Worm (Caenorhabditis elegans) whole organism, mixed stage, embryonic: ENCODE data around the gene nxf-1.

Experiments
- M03D4.4 ChIP-seq: sonication (generic microtip); optimal IDR thresholded peaks from 2 replicates; lab custom pipeline; 2017; ENCODE audit warnings: mild to moderate bottlenecking, missing genetic modification characterization, missing compliant biosample characterization
- bed-3 ChIP-seq: fragments of 200-800 bp; sonication (Bioruptor generic); optimal IDR thresholded peaks from 3 replicates; lab custom pipeline; 2018; ENCODE audit warnings: mild to moderate bottlenecking, missing genetic modification characterization, moderate library complexity, missing compliant biosample characterization
- blmp-1 ChIP-seq: fragments of 150-350 bp; optimal IDR thresholded peaks from 2 replicates; lab custom pipeline; 2014; ENCODE audit warnings: missing biosample characterization, missing genetic modification characterization
- ceh-39 ChIP-seq: fragments of 150-350 bp; optimal IDR thresholded peaks from 2 replicates; lab custom pipeline; 2014; ENCODE audit warnings: missing biosample characterization, missing genetic modification characterization
- ceh-43 ChIP-seq: fragments of 200-800 bp; sonication (Bioruptor generic); optimal IDR thresholded peaks from 2 replicates; lab custom pipeline; 2018; ENCODE audit warnings: mild to moderate bottlenecking, missing genetic modification characterization, moderate library complexity, missing compliant biosample characterization
- ceh-83 ChIP-seq: fragments of 200-800 bp; sonication (Bioruptor generic); optimal IDR thresholded peaks from 2 replicates; lab custom pipeline; 2018; ENCODE audit warnings: mild to moderate bottlenecking, missing genetic modification characterization, missing compliant biosample characterization
- ces-1 ChIP-seq: fragments of 150-350 bp; optimal IDR thresholded peaks from 2 replicates; lab custom pipeline; 2014; ENCODE audit warnings: missing biosample characterization, missing genetic modification reagents, missing genetic modification characterization
- cnd-1 ChIP-seq: fragments of 200-800 bp; sonication (Bioruptor generic); optimal IDR thresholded peaks from 2 replicates; lab custom pipeline; 2018; ENCODE audit warnings: mild to moderate bottlenecking, missing genetic modification characterization, missing compliant biosample characterization
- drap-1 ChIP-seq: fragments of 200-800 bp; sonication (Bioruptor generic); optimal IDR thresholded peaks from 3 replicates; lab custom pipeline; 2018; ENCODE audit warnings: mild to moderate bottlenecking, missing genetic modification characterization, missing compliant biosample characterization
- elt-1 ChIP-seq: sonication (generic microtip); optimal IDR thresholded peaks from 2 replicates; lab custom pipeline; 2017; ENCODE audit warnings: missing genetic modification characterization, mild to moderate bottlenecking, missing compliant biosample characterization, antibody characterized with exemption, moderate library complexity, borderline replicate concordance; ENCODE audit not compliant: insufficient read depth
- elt-3 ChIP-seq: fragments of 150-350 bp; optimal IDR thresholded peaks from 2 replicates; lab custom pipeline; 2014; ENCODE audit warnings: missing biosample characterization, missing genetic modification characterization
- flh-1 ChIP-seq: fragments of 200-800 bp; sonication (Bioruptor generic); optimal IDR thresholded peaks from 2 replicates; lab custom pipeline; 2018; ENCODE audit warnings: mild to moderate bottlenecking, missing genetic modification characterization, moderate library complexity, missing compliant biosample characterization
- ham-2 ChIP-seq: fragments of 200-800 bp; sonication (Bioruptor generic); optimal IDR thresholded peaks from 2 replicates; lab custom pipeline; 2018; ENCODE audit warnings: mild to moderate bottlenecking, missing genetic modification characterization, missing compliant biosample characterization
- hlh-1 ChIP-seq: fragments of 150-350 bp; optimal IDR thresholded peaks from 2 replicates; lab custom pipeline; 2014; ENCODE audit warnings: missing biosample characterization, missing genetic modification reagents, missing genetic modification characterization
- lin-32 ChIP-seq: fragments of 200-800 bp; sonication (Bioruptor generic); optimal IDR thresholded peaks from 2 replicates; lab custom pipeline; 2018; ENCODE audit warnings: mild to moderate bottlenecking, missing genetic modification characterization, missing compliant biosample characterization
- lsy-2 ChIP-seq: fragments of 150-350 bp; optimal IDR thresholded peaks from 2 replicates; lab custom pipeline; 2014; ENCODE audit warnings: missing biosample characterization, missing genetic modification characterization
- mab-5 ChIP-seq: fragments of 150-350 bp; optimal IDR thresholded peaks from 2 replicates; lab custom pipeline; 2014; ENCODE audit warnings: missing biosample characterization, missing genetic modification characterization
- mep-1 ChIP-seq: fragments of 150-350 bp; optimal IDR thresholded peaks from 2 replicates; lab custom pipeline; 2017; ENCODE audit warnings: missing biosample characterization, missing genetic modification reagents, missing genetic modification characterization, inconsistent platforms
- mls-2 ChIP-seq: sonication (generic microtip); optimal IDR thresholded peaks from 2 replicates; lab custom pipeline; 2016; ENCODE audit warnings: mild to moderate bottlenecking, missing genetic modification characterization, moderate library complexity, missing compliant biosample characterization
- nhr-2 ChIP-seq: fragments of 150-350 bp; optimal IDR thresholded peaks from 2 replicates; lab custom pipeline; 2014; ENCODE audit warnings: missing biosample characterization, missing genetic modification characterization
- nhr-237 ChIP-seq: fragments of 150-350 bp; optimal IDR thresholded peaks from 2 replicates; lab custom pipeline; 2014; ENCODE audit warnings: missing biosample characterization, missing genetic modification characterization
- nhr-28 ChIP-seq: fragments of 150-350 bp; optimal IDR thresholded peaks from 2 replicates; lab custom pipeline; 2014; ENCODE audit warnings: missing biosample characterization, missing genetic modification characterization
- nhr-76 ChIP-seq: sonication (generic microtip); optimal IDR thresholded peaks from 2 replicates; lab custom pipeline; 2017; ENCODE audit warnings: missing biosample characterization, missing genetic modification characterization
- pha-4 ChIP-seq: fragments of 150-350 bp; optimal IDR thresholded peaks from 2 replicates; lab custom pipeline; 2018; ENCODE audit warnings: missing biosample characterization, missing genetic modification reagents, missing genetic modification characterization
- snpc-4 ChIP-seq: fragments of 150-350 bp; optimal IDR thresholded peaks from 2 replicates; lab custom pipeline; 2014; ENCODE audit warnings: missing biosample characterization, missing genetic modification characterization
- sptf-1 ChIP-seq: sonication (generic microtip); optimal IDR thresholded peaks from 2 replicates; lab custom pipeline; 2017; ENCODE audit warnings: mild to moderate bottlenecking, missing genetic modification characterization, moderate library complexity, missing compliant biosample characterization
- tbx-8 ChIP-seq: fragments of 200-800 bp; sonication (Bioruptor generic); optimal IDR thresholded peaks from 2 replicates; lab custom pipeline; 2018; ENCODE audit warnings: mild to moderate bottlenecking, missing genetic modification characterization, moderate library complexity, missing compliant biosample characterization
- unc-120 ChIP-seq: sonication (generic microtip); optimal IDR thresholded peaks from 2 replicates; lab custom pipeline; 2017; ENCODE audit warnings: missing genetic modification characterization, missing compliant biosample characterization; ENCODE audit not compliant: poor library complexity, severe bottlenecking
- unc-39 ChIP-seq: fragments of 150-350 bp; optimal IDR thresholded peaks from 2 replicates; lab custom pipeline; 2014; ENCODE audit warnings: missing biosample characterization, missing genetic modification characterization
- zip-8 ChIP-seq: fragments of 150-350 bp; optimal IDR thresholded peaks from 2 replicates; lab custom pipeline; 2014; ENCODE audit warnings: missing biosample characterization, missing genetic modification characterization
- ztf-11 ChIP-seq: fragments of 150-350 bp; optimal IDR thresholded peaks from 2 replicates; lab custom pipeline; 2014; ENCODE audit warnings: missing biosample characterization, missing genetic modification characterization

nxf-1 gene

DNA sequence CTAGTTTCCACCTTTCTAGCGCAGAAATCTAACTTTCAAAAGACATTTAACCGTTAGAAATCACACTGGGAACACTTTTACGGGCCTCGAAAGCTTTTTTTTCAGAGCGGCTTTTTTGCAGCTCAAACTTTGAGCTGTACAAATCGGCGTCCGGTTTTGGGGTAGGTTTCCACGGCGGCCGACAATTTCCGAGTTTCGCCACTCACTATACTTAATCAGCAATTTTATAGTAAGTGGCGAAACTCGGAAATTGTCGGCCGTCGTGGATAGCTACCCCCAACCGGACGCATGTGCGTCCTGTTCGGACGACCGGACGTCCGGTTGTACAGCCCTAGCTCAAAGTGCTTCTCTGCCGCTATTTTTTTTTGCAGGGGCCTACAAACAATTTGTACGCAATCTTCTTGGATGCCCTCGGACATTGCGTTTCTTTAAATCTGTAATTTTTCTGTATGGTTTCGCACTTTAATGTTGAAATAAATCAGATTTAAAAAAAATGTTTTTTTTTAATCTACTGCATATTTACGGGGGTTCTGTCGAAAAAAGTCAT, 18.6 kb downstream of the nxf-1 start:
- TF ChIP-seq elt-3 (tag; lab: Kevin White, UChicago), result no peak
- no peak for TF ChIP-seq unc-39 (tag; lab: Kevin White, UChicago)
- no peak for TF ChIP-seq lsy-2 (tag; lab: Kevin White, UChicago)

DNA sequence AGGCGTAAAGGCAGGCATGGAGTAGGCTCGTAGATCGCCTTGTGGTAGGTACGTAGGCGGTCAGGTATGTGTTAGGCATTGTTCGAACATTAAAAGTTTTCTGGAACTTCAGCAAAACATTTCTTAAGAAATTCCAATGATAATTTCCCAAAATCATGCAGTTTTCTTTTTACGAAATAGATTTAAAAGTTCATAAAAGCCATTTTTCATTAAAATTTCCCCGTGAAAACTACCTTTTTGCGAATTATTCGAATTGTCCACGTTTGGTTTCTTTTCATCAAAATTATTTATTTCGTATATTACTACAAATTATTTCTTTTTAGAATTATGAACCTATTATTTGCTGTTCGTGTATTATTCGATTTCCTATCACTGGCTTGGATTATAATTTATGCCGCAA, 20.1 kb downstream of the nxf-1 start, which contains the start of gene C15H11.13:
C15H11.13 (plus strand) TSS at position 301 of the 400 bp plus-strand sequence.
- TF ChIP-seq elt-1 (tag; lab: Kevin White, UChicago) (no peak), unc-120 (no peak), tbx-8 (GFP tag; lab: Kevin White, UChicago) (no peak), bed-3 (no peak), zip-8 (tag; lab: Kevin White, UChicago) (no peak)

DNA sequence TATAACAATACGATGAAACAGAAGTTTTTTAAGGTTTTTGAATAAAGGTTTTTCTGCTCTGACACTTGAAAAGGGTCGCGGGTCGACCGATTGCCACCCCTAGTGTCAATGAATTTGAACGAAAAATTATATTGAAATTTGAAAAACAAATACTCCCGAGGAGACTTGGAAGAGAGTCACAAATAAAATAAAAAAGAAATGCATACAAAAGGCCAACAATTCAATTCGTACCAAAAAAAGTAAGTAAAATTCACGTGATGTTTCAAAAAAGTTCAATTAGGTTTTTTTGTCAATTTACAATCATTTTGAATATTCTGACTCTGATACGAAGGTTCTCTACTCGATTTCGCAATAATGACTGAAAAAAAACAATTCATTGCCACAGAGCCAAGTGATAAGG, 21.3 kb downstream of the nxf-1 start, which contains the start of gene C15H11.1:
C15H11.1 (plus strand) TSS at position 301 of the 400 bp plus-strand sequence.
- no peak for TF ChIP-seq unc-120
- TF ChIP-seq, all 35 proteins: peak for 0

DNA sequence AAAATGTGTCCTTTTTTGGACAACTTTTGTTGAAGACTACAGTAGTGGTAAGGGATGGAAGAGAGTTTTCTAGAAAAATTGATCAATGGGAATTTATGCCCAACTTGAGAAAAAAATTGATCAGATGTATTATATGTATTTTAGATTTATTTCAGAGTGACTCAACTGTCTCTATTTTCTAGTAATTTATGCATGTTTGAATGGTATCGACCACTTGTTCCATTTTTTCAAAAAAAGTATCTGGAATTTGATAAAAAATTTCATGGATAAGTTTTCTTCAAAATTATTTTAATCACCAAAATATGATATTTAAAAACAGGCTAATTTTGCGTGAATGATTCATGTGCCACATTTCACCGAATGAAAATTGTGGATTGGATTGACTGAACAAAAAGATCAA, 23.0 kb downstream of the nxf-1 start, which contains the start of gene C15H11.10:
C15H11.10 (plus strand) TSS at position 301 of the 400 bp plus-strand sequence.
- TF ChIP-seq flh-1 (GFP tag; lab: Kevin White, UChicago) (no peak), nhr-76 (tag; lab: Kevin White, UChicago) (no peak), ceh-39 (tag; lab: Kevin White, UChicago) (no peak), mep-1 (no peak), elt-3 (tag; lab: Kevin White, UChicago) (no peak), sptf-1 (no peak), M03D4.4 (no peak), mab-5 (tag; lab: Kevin White, UChicago) (no peak), drap-1 (GFP tag; lab: Kevin White, UChicago) (no peak), nhr-2 (tag; lab: Kevin White, UChicago) (no peak), hlh-1 (tag; lab: Kevin White, UChicago) (no peak), nhr-237 (no peak), blmp-1 (tag; lab: Kevin White, UChicago) (no peak), ceh-43 (GFP tag; lab: Kevin White, UChicago) (no peak), zip-8 (tag; lab: Kevin White, UChicago) (no peak), snpc-4 (tag; lab: Kevin White, UChicago) (no peak), lsy-2 (tag; lab: Kevin White, UChicago) (no peak), ces-1 (no peak), ceh-83 (GFP tag; lab: Kevin White, UChicago) (no peak)
- TF ChIP-seq, all 35 proteins: peak for 0

DNA sequence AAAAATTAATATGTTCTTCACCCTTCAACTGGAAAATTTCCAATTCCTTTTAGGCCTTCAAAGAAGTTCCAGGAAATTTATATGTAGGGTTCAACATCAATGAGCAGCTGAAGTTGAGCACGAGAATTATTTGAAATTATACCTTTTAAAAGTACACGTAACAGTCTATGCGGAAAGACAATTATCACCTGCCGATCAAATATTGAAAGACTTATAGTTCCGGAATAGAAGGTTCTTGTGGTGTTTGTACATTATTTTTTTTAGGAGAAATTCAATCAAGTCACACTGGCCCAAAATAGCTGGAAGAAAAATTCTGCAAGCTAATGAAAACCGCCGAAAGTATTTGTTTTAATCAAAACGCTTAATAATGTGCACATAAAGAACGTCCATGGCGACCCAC, 34.6 kb downstream of the nxf-1 start:
- no peak for TF ChIP-seq hlh-1 (tag; lab: Kevin White, UChicago)
- TF ChIP-seq mls-2 (tag; lab: Kevin White, UChicago), result no peak
- no peak for TF ChIP-seq nhr-76 (tag; lab: Kevin White, UChicago)
- no peak for TF ChIP-seq ceh-39 (tag; lab: Kevin White, UChicago)
- no peak for TF ChIP-seq blmp-1 (tag; lab: Kevin White, UChicago)
- TF ChIP-seq nhr-2 (tag; lab: Kevin White, UChicago), result no peak
- TF ChIP-seq mep-1, result no peak
- no peak for TF ChIP-seq zip-8 (tag; lab: Kevin White, UChicago)
- TF ChIP-seq snpc-4 (tag; lab: Kevin White, UChicago), result no peak
- TF ChIP-seq elt-3 (tag; lab: Kevin White, UChicago), result no peak
- no peak for TF ChIP-seq mab-5 (tag; lab: Kevin White, UChicago)
- TF ChIP-seq unc-120, result no peak
- TF ChIP-seq nhr-237, result no peak
- TF ChIP-seq flh-1 (GFP tag; lab: Kevin White, UChicago), result no peak
- TF ChIP-seq bed-3, result no peak
- no peak for TF ChIP-seq lin-32
- TF ChIP-seq drap-1 (GFP tag; lab: Kevin White, UChicago), result no peak
- no peak for TF ChIP-seq ztf-11 (tag; lab: Kevin White, UChicago)
- TF ChIP-seq sptf-1, result no peak
- no peak for TF ChIP-seq pha-4 (tag; lab: Kevin White, UChicago)

- no peak for TF ChIP-seq nhr-237
- no peak for TF ChIP-seq drap-1 (GFP tag; lab: Kevin White, UChicago)
- TF ChIP-seq pha-4 (tag; lab: Kevin White, UChicago), result no peak
- TF ChIP-seq ham-2 (GFP tag; lab: Kevin White, UChicago), result no peak
- TF ChIP-seq mls-2 (tag; lab: Kevin White, UChicago), result no peak
- no peak for TF ChIP-seq lsy-2 (tag; lab: Kevin White, UChicago)
- TF ChIP-seq mep-1, result no peak
- TF ChIP-seq hlh-1 (tag; lab: Kevin White, UChicago), result no peak
- TF ChIP-seq flh-1 (GFP tag; lab: Kevin White, UChicago), result no peak
- no peak for TF ChIP-seq elt-1 (tag; lab: Kevin White, UChicago)
- TF ChIP-seq ceh-83 (GFP tag; lab: Kevin White, UChicago), result no peak
- no peak for TF ChIP-seq nhr-2 (tag; lab: Kevin White, UChicago)
- TF ChIP-seq unc-120, result no peak
- no peak for TF ChIP-seq bed-3
- TF ChIP-seq nhr-28 (tag; lab: Kevin White, UChicago), result no peak
- TF ChIP-seq nhr-76 (tag; lab: Kevin White, UChicago), result no peak
- no peak for TF ChIP-seq unc-39 (tag; lab: Kevin White, UChicago)
- TF ChIP-seq cnd-1 (tag; lab: Kevin White, UChicago), result no peak
- no peak for TF ChIP-seq sptf-1
- TF ChIP-seq, all 35 proteins: peak for 0
Measured at ce11 chrV:14378986-14379385, 35.8 kb downstream of the nxf-1 start, which contains the start of gene npr-43. Gene npr-43 (minus strand): TSS chrV:14379086.
